Worm (Caenorhabditis elegans) whole organism, mixed stage, embryonic: Measurements from ENCODE around the gene fip-1.

ENCODE experiments used
- M03D4.4 ChIP-seq: sonication (generic microtip); optimal IDR thresholded peaks from 2 replicates; lab custom pipeline; 2017; ENCODE audit warnings: mild to moderate bottlenecking, missing genetic modification characterization, missing compliant biosample characterization
- bed-3 ChIP-seq: fragments of 200-800 bp; sonication (Bioruptor generic); optimal IDR thresholded peaks from 3 replicates; lab custom pipeline; 2018; ENCODE audit warnings: mild to moderate bottlenecking, missing genetic modification characterization, moderate library complexity, missing compliant biosample characterization
- ceh-39 ChIP-seq: fragments of 150-350 bp; optimal IDR thresholded peaks from 2 replicates; lab custom pipeline; 2014; ENCODE audit warnings: missing biosample characterization, missing genetic modification characterization
- ceh-43 ChIP-seq: fragments of 200-800 bp; sonication (Bioruptor generic); optimal IDR thresholded peaks from 2 replicates; lab custom pipeline; 2018; ENCODE audit warnings: mild to moderate bottlenecking, missing genetic modification characterization, moderate library complexity, missing compliant biosample characterization
- ces-1 ChIP-seq: fragments of 150-350 bp; optimal IDR thresholded peaks from 2 replicates; lab custom pipeline; 2014; ENCODE audit warnings: missing biosample characterization, missing genetic modification reagents, missing genetic modification characterization
- drap-1 ChIP-seq: fragments of 200-800 bp; sonication (Bioruptor generic); optimal IDR thresholded peaks from 3 replicates; lab custom pipeline; 2018; ENCODE audit warnings: mild to moderate bottlenecking, missing genetic modification characterization, missing compliant biosample characterization
- elt-1 ChIP-seq: sonication (generic microtip); optimal IDR thresholded peaks from 2 replicates; lab custom pipeline; 2017; ENCODE audit warnings: missing genetic modification characterization, mild to moderate bottlenecking, missing compliant biosample characterization, antibody characterized with exemption, moderate library complexity, borderline replicate concordance; ENCODE audit not compliant: insufficient read depth
- flh-1 ChIP-seq: fragments of 200-800 bp; sonication (Bioruptor generic); optimal IDR thresholded peaks from 2 replicates; lab custom pipeline; 2018; ENCODE audit warnings: mild to moderate bottlenecking, missing genetic modification characterization, moderate library complexity, missing compliant biosample characterization
- lin-13 ChIP-seq: fragments of 150-350 bp; optimal IDR thresholded peaks from 2 replicates; lab custom pipeline; 2014; ENCODE audit warnings: missing biosample characterization, missing genetic modification characterization
- lin-32 ChIP-seq: fragments of 200-800 bp; sonication (Bioruptor generic); optimal IDR thresholded peaks from 2 replicates; lab custom pipeline; 2018; ENCODE audit warnings: mild to moderate bottlenecking, missing genetic modification characterization, missing compliant biosample characterization
- lsy-2 ChIP-seq: fragments of 150-350 bp; optimal IDR thresholded peaks from 2 replicates; lab custom pipeline; 2014; ENCODE audit warnings: missing biosample characterization, missing genetic modification characterization
- mab-5 ChIP-seq: fragments of 150-350 bp; optimal IDR thresholded peaks from 2 replicates; lab custom pipeline; 2014; ENCODE audit warnings: missing biosample characterization, missing genetic modification characterization
- mep-1 ChIP-seq: fragments of 150-350 bp; optimal IDR thresholded peaks from 2 replicates; lab custom pipeline; 2017; ENCODE audit warnings: missing biosample characterization, missing genetic modification reagents, missing genetic modification characterization, inconsistent platforms
- mls-2 ChIP-seq: sonication (generic microtip); optimal IDR thresholded peaks from 2 replicates; lab custom pipeline; 2016; ENCODE audit warnings: mild to moderate bottlenecking, missing genetic modification characterization, moderate library complexity, missing compliant biosample characterization
- nhr-12 ChIP-seq: fragments of 150-350 bp; optimal IDR thresholded peaks from 2 replicates; lab custom pipeline; 2014; ENCODE audit warnings: missing biosample characterization, missing genetic modification characterization
- nhr-2 ChIP-seq: fragments of 150-350 bp; optimal IDR thresholded peaks from 2 replicates; lab custom pipeline; 2014; ENCODE audit warnings: missing biosample characterization, missing genetic modification characterization
- nhr-237 ChIP-seq: fragments of 150-350 bp; optimal IDR thresholded peaks from 2 replicates; lab custom pipeline; 2014; ENCODE audit warnings: missing biosample characterization, missing genetic modification characterization
- nhr-28 ChIP-seq: fragments of 150-350 bp; optimal IDR thresholded peaks from 2 replicates; lab custom pipeline; 2014; ENCODE audit warnings: missing biosample characterization, missing genetic modification characterization
- nhr-76 ChIP-seq: sonication (generic microtip); optimal IDR thresholded peaks from 2 replicates; lab custom pipeline; 2017; ENCODE audit warnings: missing biosample characterization, missing genetic modification characterization
- pha-4 ChIP-seq: fragments of 150-350 bp; optimal IDR thresholded peaks from 2 replicates; lab custom pipeline; 2018; ENCODE audit warnings: missing biosample characterization, missing genetic modification reagents, missing genetic modification characterization
- sem-2 ChIP-seq: fragments of 200-800 bp; sonication (Bioruptor generic); optimal IDR thresholded peaks from 2 replicates; lab custom pipeline; 2018; ENCODE audit warnings: mild to moderate bottlenecking, missing genetic modification characterization, missing compliant biosample characterization
- snpc-4 ChIP-seq: fragments of 150-350 bp; optimal IDR thresholded peaks from 2 replicates; lab custom pipeline; 2014; ENCODE audit warnings: missing biosample characterization, missing genetic modification characterization
- sptf-1 ChIP-seq: sonication (generic microtip); optimal IDR thresholded peaks from 2 replicates; lab custom pipeline; 2017; ENCODE audit warnings: mild to moderate bottlenecking, missing genetic modification characterization, moderate library complexity, missing compliant biosample characterization
- tbx-8 ChIP-seq: fragments of 200-800 bp; sonication (Bioruptor generic); optimal IDR thresholded peaks from 2 replicates; lab custom pipeline; 2018; ENCODE audit warnings: mild to moderate bottlenecking, missing genetic modification characterization, moderate library complexity, missing compliant biosample characterization
- unc-120 ChIP-seq: sonication (generic microtip); optimal IDR thresholded peaks from 2 replicates; lab custom pipeline; 2017; ENCODE audit warnings: missing genetic modification characterization, missing compliant biosample characterization; ENCODE audit not compliant: poor library complexity, severe bottlenecking
- unc-62 ChIP-seq: fragments of 150-350 bp; optimal IDR thresholded peaks from 2 replicates; lab custom pipeline; 2014; ENCODE audit warnings: missing biosample characterization, missing genetic modification reagents, missing genetic modification characterization
- zip-8 ChIP-seq: fragments of 150-350 bp; optimal IDR thresholded peaks from 2 replicates; lab custom pipeline; 2014; ENCODE audit warnings: missing biosample characterization, missing genetic modification characterization
- ztf-11 ChIP-seq: fragments of 150-350 bp; optimal IDR thresholded peaks from 2 replicates; lab custom pipeline; 2014; ENCODE audit warnings: missing biosample characterization, missing genetic modification characterization

The fip-1 gene

ce11 chrIII:8614490-8614889, 25.1 kb upstream of the fip-1 start, which contains the start of gene rha-2:
Gene rha-2, minus strand, starts transcription at chrIII:8614569.
- TF ChIP-seq pha-4 (tag; lab: Kevin White, UChicago) = no peak
- TF ChIP-seq nhr-237 = peak; percentile 23
- TF ChIP-seq ces-1 = peak; percentile 83
- no peak for TF ChIP-seq nhr-2 (tag; lab: Kevin White, UChicago)
- TF ChIP-seq lsy-2 = peak; percentile 48
- TF ChIP-seq, all 35 proteins: peak for 3

- TF ChIP-seq zip-8 (tag; lab: Kevin White, UChicago) (no peak), nhr-28 (tag; lab: Kevin White, UChicago) (no peak), ceh-39 (no peak), nhr-76 (no peak), sptf-1 (tag; lab: Kevin White, UChicago) (no peak), ceh-43 (GFP tag; lab: Kevin White, UChicago) (no peak), nhr-12 (no peak), lin-13 (no peak), flh-1 (no peak), mep-1 (tag; lab: Kevin White, UChicago) (no peak), bed-3 (GFP tag; lab: Kevin White, UChicago) (no peak), mls-2 (no peak), sem-2 (no peak)
Measured at ce11 chrIII:8616587-8616986, 23.0 kb upstream of the fip-1 start, which contains the start of gene C06E1.11. Gene C06E1.11, minus strand, starts transcription at chrIII:8616687.

ce11 chrIII:8618412-8618960, 21.1 kb upstream of the fip-1 start, which contains the start of gene C13G5.2:
Gene C13G5.2, minus strand, starts transcription at chrIII:8618462.
- TF ChIP-seq ces-1 (no peak), ceh-43 (GFP tag; lab: Kevin White, UChicago) (no peak), pha-4 (tag; lab: Kevin White, UChicago) (no peak), ztf-11 (tag; lab: Kevin White, UChicago) (no peak), unc-62 (GFP tag; lab: Kevin White, UChicago) (no peak)
- TF ChIP-seq, all 35 proteins: peak for 0

- no peak for TF ChIP-seq snpc-4
- TF ChIP-seq unc-62 (GFP tag; lab: Kevin White, UChicago) = peak; percentile 49
- peak; percentile 91 for TF ChIP-seq nhr-2 (tag; lab: Kevin White, UChicago)
- TF ChIP-seq nhr-237 = no peak
- peak; percentile 19 for TF ChIP-seq elt-1 (tag; lab: Kevin White, UChicago)
- no peak for TF ChIP-seq mab-5 (tag; lab: Kevin White, UChicago)
Measured at ce11 chrIII:8620259-8620658, 19.3 kb upstream of the fip-1 start.

ce11 chrIII:8621002-8621401, 18.5 kb upstream of the fip-1 start:
- no peak for TF ChIP-seq nhr-76
- TF ChIP-seq sem-2 = no peak
- TF ChIP-seq unc-120 (tag; lab: Kevin White, UChicago) = no peak
- TF ChIP-seq ceh-39 = no peak
- TF ChIP-seq nhr-12 = no peak
- TF ChIP-seq elt-1 (tag; lab: Kevin White, UChicago) = peak; percentile 37
- no peak for TF ChIP-seq lin-32 (GFP tag; lab: Kevin White, UChicago)
- TF ChIP-seq nhr-2 (tag; lab: Kevin White, UChicago) = no peak
- TF ChIP-seq M03D4.4 (tag; lab: Kevin White, UChicago) = no peak
- TF ChIP-seq lsy-2 = peak; percentile 13
- TF ChIP-seq ces-1 = no peak

- TF ChIP-seq nhr-2 (tag; lab: Kevin White, UChicago) = peak; percentile 36
- no peak for TF ChIP-seq pha-4 (tag; lab: Kevin White, UChicago)
- no peak for TF ChIP-seq tbx-8
- no peak for TF ChIP-seq drap-1
- peak; percentile 92 for TF ChIP-seq zip-8 (tag; lab: Kevin White, UChicago)
- TF ChIP-seq nhr-76 = no peak
Measured at ce11 chrIII:8621982-8622381, 17.6 kb upstream of the fip-1 start.

ce11 chrIII:8622435-8622834, 17.1 kb upstream of the fip-1 start, which contains the start of gene ceh-16:
Gene ceh-16, plus strand, starts transcription at chrIII:8622735.
- TF ChIP-seq nhr-2 (tag; lab: Kevin White, UChicago) (peak; percentile 76), mls-2 (no peak)
